Fruit fly (Drosophila melanogaster): Measurements from ENCODE around the gene knk.

The knk gene

dm6 chr3R:10144103-10144998, 18.9 kb upstream of the knk start, which contains the start of the genes TAF1B and Invadolysin (continued):
- no peak for TF ChIP-seq CG7745 (tag; optimal IDR thresholded peaks at IDR 0.05)
- TF ChIP-seq CG32767 (GFP tag; IDR thresholded peaks at IDR 0.05): peak; percentile 13; the same call in 1 of the 2 replicates
- peak; percentile 28 for TF ChIP-seq Oli (tag; optimal IDR thresholded peaks at IDR 0.05)
- TF ChIP-seq Tbp (GFP tag; optimal IDR thresholded peaks at IDR 0.05): peak; percentile 11
- no peak for TF ChIP-seq Rx (GFP tag; IDR thresholded peaks at IDR 0.05)
- no peak for TF ChIP-seq CG3065 (GFP tag; optimal IDR thresholded peaks at IDR 0.05)
- no peak for TF ChIP-seq ash1 (GFP tag; optimal IDR thresholded peaks at IDR 0.05)
- peak; percentile 25; the same call in 1 of the 3 replicates for TF ChIP-seq Dbx (GFP tag; IDR thresholded peaks at IDR 0.05)
- TF ChIP-seq D (optimal IDR thresholded peaks at IDR 0.05): peak; percentile 72
- no peak for TF ChIP-seq D (GFP tag; optimal IDR thresholded peaks at IDR 0.05)
- TF ChIP-seq Nf-YA (GFP tag; IDR thresholded peaks at IDR 0.05): no peak
- peak; percentile 40 for TF ChIP-seq CG9817 (tag; optimal IDR thresholded peaks at IDR 0.05)
- TF ChIP-seq pum (GFP tag; optimal IDR thresholded peaks at IDR 0.05): peak; percentile 42
- TF ChIP-seq CG15073 (GFP tag; optimal IDR thresholded peaks at IDR 0.05): no peak
- TF ChIP-seq tap (tag; optimal IDR thresholded peaks at IDR 0.05): peak; percentile 28
- no peak for TF ChIP-seq pan (optimal IDR thresholded peaks at IDR 0.05)
- TF ChIP-seq pan (GFP tag; optimal IDR thresholded peaks at IDR 0.05 in 1 of 2, IDR thresholded peaks at IDR 0.05 in 1 of 2): peak in 1 of 2 experiments; percentile 55
- no peak for TF ChIP-seq CG8281 (tag; optimal IDR thresholded peaks at IDR 0.05)
- peak; percentile 15 for TF ChIP-seq oc (tag; optimal IDR thresholded peaks at IDR 0.05)
- peak; percentile 52 for TF ChIP-seq HmgZ (tag; optimal IDR thresholded peaks at IDR 0.05)
- TF ChIP-seq emc (GFP tag; optimal IDR thresholded peaks at IDR 0.05): no peak
- no peak for TF ChIP-seq wor (GFP tag; IDR thresholded peaks at IDR 0.05)
- TF ChIP-seq lola (GFP tag; optimal IDR thresholded peaks at IDR 0.05): peak in 1 of 3 experiments; percentile 33
- peak; percentile 1 for TF ChIP-seq org-1 (GFP tag; optimal IDR thresholded peaks at IDR 0.05)
- no peak for TF ChIP-seq fru (optimal IDR thresholded peaks at IDR 0.05)
- no peak for TF ChIP-seq C15 (GFP tag; IDR thresholded peaks at IDR 0.05)
- peak; percentile 20 for TF ChIP-seq CG3163 (GFP tag; optimal IDR thresholded peaks at IDR 0.05)
- TF ChIP-seq dm (GFP tag; optimal IDR thresholded peaks at IDR 0.05): peak; percentile 15
- peak; percentile 19 for TF ChIP-seq Nf-YB (GFP tag; optimal IDR thresholded peaks at IDR 0.05)
- peak; percentile 28 for TF ChIP-seq CG9437 (GFP tag; optimal IDR thresholded peaks at IDR 0.05)
- TF ChIP-seq Neu2 (GFP tag; optimal IDR thresholded peaks at IDR 0.05; ENCODE audit: borderline replicate concordance): no peak
- TF ChIP-seq Camta (GFP tag; optimal IDR thresholded peaks at IDR 0.05): peak; percentile 29
- TF ChIP-seq CG10147 (GFP tag; optimal IDR thresholded peaks at IDR 0.05): peak; percentile 51
- TF ChIP-seq unc-4 (GFP tag; IDR thresholded peaks at IDR 0.05; ENCODE audit: partially characterized antibody): peak; percentile 95
- TF ChIP-seq CG15696 (tag; optimal IDR thresholded peaks at IDR 0.05): peak; percentile 41
- TF ChIP-seq HLH4C (GFP tag; IDR thresholded peaks at IDR 0.05; ENCODE audit: partially characterized antibody): peak; percentile 87
- peak; percentile 81 for TF ChIP-seq CG12391 (tag; optimal IDR thresholded peaks at IDR 0.05)
- TF ChIP-seq lov (optimal IDR thresholded peaks at IDR 0.05): no peak
- 0 out of 3 replicates have a peak, but pooled peaks have one; percentile 6 for TF ChIP-seq lov (GFP tag; IDR thresholded peaks at IDR 0.05)
- peak; percentile 45; the same call in 1 of the 3 replicates for TF ChIP-seq zfh1 (GFP tag; IDR thresholded peaks at IDR 0.05)
- no peak for TF ChIP-seq br (optimal IDR thresholded peaks at IDR 0.05)
- TF ChIP-seq eyg (GFP tag; optimal IDR thresholded peaks at IDR 0.05): no peak
- no peak for TF ChIP-seq ro (GFP tag; IDR thresholded peaks at IDR 0.05)
- 0 out of 3 replicates have a peak, but pooled peaks have one; percentile 42 for TF ChIP-seq ken (GFP tag; IDR thresholded peaks at IDR 0.05)
- peak; percentile 26; the same call in 1 of the 2 replicates for TF ChIP-seq onecut (GFP tag; IDR thresholded peaks at IDR 0.05)
- no peak for TF ChIP-seq CG8089 (GFP tag; optimal IDR thresholded peaks at IDR 0.05)
- peak; percentile 24; the same call in 1 of the 2 replicates for TF ChIP-seq esg (GFP tag; conservative IDR thresholded peaks at IDR 0.05)
- peak; percentile 15 for TF ChIP-seq fd64A (GFP tag; optimal IDR thresholded peaks at IDR 0.05)
- peak; percentile 18 for TF ChIP-seq CG10462 (GFP tag; optimal IDR thresholded peaks at IDR 0.05)
- no peak for TF ChIP-seq Hr39 (optimal IDR thresholded peaks at IDR 0.05)

Measured in whole organism, embryonic.